Fruit fly (Drosophila melanogaster) whole organism, embryonic: ENCODE results near the gene CG1910.

Experiments used
- ATbp ChIP-seq: fragments of 200-800 bp; sonication (Bioruptor generic); optimal IDR thresholded peaks from 2 replicates; lab custom pipeline; 2017; ENCODE audit warnings: missing biosample characterization, mild to moderate bottlenecking, missing genetic modification characterization, missing genetic modification reagents
- Abd-B ChIP-seq: fragments of 200-800 bp; sonication (Bioruptor generic); optimal IDR thresholded peaks from 2 replicates; lab custom pipeline; 2018; ENCODE audit warnings: missing biosample characterization, mild to moderate bottlenecking, missing genetic modification characterization, moderate library complexity
- Adf1 ChIP-seq: fragments of 200-800 bp; sonication (Bioruptor generic); IDR thresholded peaks from 2 replicates; pipeline ENCODE4 v1.3.6; 2022; ENCODE audit warnings: missing biosample characterization, missing genetic modification characterization
- CG10209 ChIP-seq: fragments of 200-800 bp; sonication (Bioruptor generic); optimal IDR thresholded peaks from 3 replicates; lab custom pipeline; 2017; ENCODE audit warnings: missing biosample characterization, mild to moderate bottlenecking, missing genetic modification characterization, missing genetic modification reagents
- CG11456 ChIP-seq: fragments of 200-800 bp; sonication (Bioruptor generic); IDR thresholded peaks from 3 replicates; pipeline ENCODE4 v1.3.6; 2022; ENCODE audit warnings: missing biosample characterization, missing genetic modification characterization
- CG11723 ChIP-seq: fragments of 200-800 bp; sonication (Bioruptor generic); optimal IDR thresholded peaks from 2 replicates; lab custom pipeline; 2017; ENCODE audit warnings: missing biosample characterization, mild to moderate bottlenecking, missing genetic modification characterization
- CG12391 ChIP-seq: fragments of 200-800 bp; sonication (Bioruptor generic); optimal IDR thresholded peaks from 3 replicates; lab custom pipeline; 2018; ENCODE audit warnings: missing biosample characterization, mild to moderate bottlenecking, missing genetic modification characterization, moderate library complexity
- CG13894 ChIP-seq: fragments of 200-800 bp; sonication (Bioruptor generic); optimal IDR thresholded peaks from 3 replicates; lab custom pipeline; 2018; ENCODE audit warnings: missing biosample characterization, mild to moderate bottlenecking, missing genetic modification characterization, moderate library complexity
- CG14441 ChIP-seq: fragments of 200-800 bp; sonication (Bioruptor generic); IDR thresholded peaks from 2 replicates; pipeline ENCODE4 v1.3.6; 2022; ENCODE audit warnings: missing biosample characterization, missing genetic modification characterization
- CG15269 ChIP-seq: fragments of 200-800 bp; sonication (Bioruptor generic); optimal IDR thresholded peaks from 2 replicates; lab custom pipeline; 2018; ENCODE audit warnings: missing biosample characterization, mild to moderate bottlenecking, missing genetic modification characterization, moderate library complexity
- CG15479 ChIP-seq: fragments of 200-800 bp; sonication (Bioruptor generic); optimal IDR thresholded peaks from 3 replicates; lab custom pipeline; 2019; ENCODE audit warnings: missing biosample characterization, mild to moderate bottlenecking, missing genetic modification characterization, moderate library complexity
- CG16863 ChIP-seq: fragments of 200-800 bp; sonication (Bioruptor generic); optimal IDR thresholded peaks from 3 replicates; lab custom pipeline; 2016; ENCODE audit warnings: missing biosample characterization, missing genetic modification characterization
- CG17361 ChIP-seq: fragments of 200-800 bp; sonication (Bioruptor generic); IDR thresholded peaks from 3 replicates; pipeline ENCODE4 v1.3.6; 2022; ENCODE audit warnings: missing biosample characterization, missing genetic modification characterization
- CG17385 ChIP-seq: fragments of 200-800 bp; sonication (Bioruptor generic); optimal IDR thresholded peaks from 3 replicates; lab custom pipeline; 2018; ENCODE audit warnings: missing biosample characterization, mild to moderate bottlenecking, missing genetic modification characterization
- CG18262 ChIP-seq: fragments of 200-800 bp; optimal IDR thresholded peaks from 3 replicates; lab custom pipeline; 2019; ENCODE audit warnings: missing biosample characterization, mild to moderate bottlenecking, missing genetic modification characterization, moderate library complexity
- CG2712 ChIP-seq: fragments of 200-800 bp; optimal IDR thresholded peaks from 3 replicates; lab custom pipeline; 2019; ENCODE audit warnings: missing biosample characterization, mild to moderate bottlenecking, missing genetic modification characterization, moderate library complexity
- CG30020 ChIP-seq: fragments of 200-800 bp; optimal IDR thresholded peaks from 2 replicates; lab custom pipeline; 2019; ENCODE audit warnings: missing biosample characterization, mild to moderate bottlenecking, missing genetic modification characterization, moderate library complexity
- CG34422 ChIP-seq: fragments of 200-800 bp; sonication (Bioruptor generic); IDR thresholded peaks from 3 replicates; pipeline ENCODE4 v1.3.6; 2022; ENCODE audit warnings: missing biosample characterization, missing genetic modification characterization
- CG4617 ChIP-seq: fragments of 200-800 bp; sonication (Bioruptor generic); optimal IDR thresholded peaks from 3 replicates; lab custom pipeline; 2016; ENCODE audit warnings: missing biosample characterization, missing genetic modification characterization, borderline replicate concordance
- CG4820 ChIP-seq: fragments of 200-800 bp; sonication (Bioruptor generic); optimal IDR thresholded peaks from 3 replicates; lab custom pipeline; 2016; ENCODE audit warnings: missing biosample characterization, missing genetic modification characterization
- CG4854 ChIP-seq: fragments of 200-800 bp; sonication (Bioruptor generic); optimal IDR thresholded peaks from 2 replicates; lab custom pipeline; 2016; ENCODE audit warnings: missing biosample characterization, missing genetic modification characterization, inconsistent platforms
- CG6175 ChIP-seq: fragments of 200-800 bp; sonication (Bioruptor generic); IDR thresholded peaks from 3 replicates; pipeline ENCODE4 v1.3.6; 2022; ENCODE audit warnings: missing biosample characterization, missing genetic modification characterization
- CG7839 ChIP-seq: fragments of 200-800 bp; sonication (Bioruptor generic); optimal IDR thresholded peaks from 3 replicates; lab custom pipeline; 2018; ENCODE audit warnings: missing biosample characterization, mild to moderate bottlenecking, missing genetic modification characterization, moderate library complexity
- CG8281 ChIP-seq: fragments of 200-800 bp; sonication (Bioruptor generic); optimal IDR thresholded peaks from 2 replicates; lab custom pipeline; 2018; ENCODE audit warnings: missing biosample characterization, mild to moderate bottlenecking, missing genetic modification characterization, moderate library complexity
- CG9932 ChIP-seq: fragments of 200-800 bp; sonication (Bioruptor generic); IDR thresholded peaks from 2 replicates; pipeline ENCODE4 v1.3.6; 2022; ENCODE audit warnings: missing biosample characterization, missing genetic modification characterization
- CTCF ChIP-seq: fragments of 200-800 bp; sonication (Bioruptor generic); optimal IDR thresholded peaks from 2 replicates; lab custom pipeline; 2017; ENCODE audit warnings: missing biosample characterization, mild to moderate bottlenecking, missing genetic modification characterization, moderate library complexity
- D19B ChIP-seq: fragments of 200-800 bp; sonication (Bioruptor generic); optimal IDR thresholded peaks from 2 replicates; lab custom pipeline; 2017; ENCODE audit warnings: missing biosample characterization, mild to moderate bottlenecking, missing genetic modification characterization
- Dip3 ChIP-seq: fragments of 200-800 bp; sonication (Bioruptor generic); optimal IDR thresholded peaks from 3 replicates; lab custom pipeline; 2016; ENCODE audit warnings: missing biosample characterization, missing genetic modification characterization
- Dll ChIP-seq: fragments of 200-800 bp; sonication (Bioruptor generic); IDR thresholded peaks from 4 replicates; pipeline ENCODE4 v1.3.6; 2022; ENCODE audit warnings: missing biosample characterization, missing genetic modification characterization; ENCODE audit not compliant: partially characterized antibody
- Dref ChIP-seq: fragments of 200-800 bp; sonication (Bioruptor generic); IDR thresholded peaks from 2 replicates; pipeline ENCODE4 v1.3.6; 2022; ENCODE audit warnings: missing biosample characterization, missing genetic modification characterization
- E2f2 ChIP-seq: fragments of 200-800 bp; sonication (Bioruptor generic); IDR thresholded peaks from 2 replicates; pipeline ENCODE4 v1.3.6; 2022; ENCODE audit warnings: missing biosample characterization, missing genetic modification characterization
- Fer1 ChIP-seq: fragments of 200-800 bp; sonication (Bioruptor generic); optimal IDR thresholded peaks from 2 replicates; lab custom pipeline; 2017; ENCODE audit warnings: missing biosample characterization, mild to moderate bottlenecking, missing genetic modification characterization
- Hr39 ChIP-seq: fragments of >200 bp; optimal IDR thresholded peaks from 2 replicates; lab custom pipeline; 2017
- MESR4 ChIP-seq: fragments of 200-800 bp; sonication (Bioruptor generic); optimal IDR thresholded peaks from 2 replicates; lab custom pipeline; 2018; ENCODE audit warnings: missing biosample characterization, mild to moderate bottlenecking, missing genetic modification characterization, moderate library complexity
- Max ChIP-seq: fragments of 200-800 bp; sonication (Bioruptor generic); optimal IDR thresholded peaks from 2 replicates; lab custom pipeline; 2016; ENCODE audit warnings: missing biosample characterization, mild to moderate bottlenecking, missing genetic modification characterization
- Nf-YA ChIP-seq: fragments of 200-800 bp; sonication (Bioruptor generic); IDR thresholded peaks from 2 replicates; pipeline ENCODE4 v1.3.6; 2022; ENCODE audit warnings: missing biosample characterization, missing genetic modification characterization
- Nf-YC ChIP-seq: fragments of 200-800 bp; optimal IDR thresholded peaks from 3 replicates; lab custom pipeline; 2019; ENCODE audit warnings: missing biosample characterization, mild to moderate bottlenecking, missing genetic modification characterization, moderate library complexity
- NfI ChIP-seq: fragments of 200-800 bp; sonication (Bioruptor generic); optimal IDR thresholded peaks from 3 replicates; lab custom pipeline; 2018; ENCODE audit warnings: missing biosample characterization, mild to moderate bottlenecking, missing genetic modification characterization, moderate library complexity
- ac ChIP-seq: fragments of 200-800 bp; sonication (Bioruptor generic); optimal IDR thresholded peaks from 3 replicates; lab custom pipeline; 2017; ENCODE audit warnings: missing biosample characterization, mild to moderate bottlenecking, missing genetic modification characterization
- chm ChIP-seq: fragments of 200-800 bp; sonication (Bioruptor generic); IDR thresholded peaks from 2 replicates; pipeline ENCODE4 v1.3.6; 2022; ENCODE audit warnings: missing biosample characterization, missing genetic modification characterization
- chn ChIP-seq: fragments of 200-800 bp; sonication (Bioruptor generic); optimal IDR thresholded peaks from 2 replicates; lab custom pipeline; 2016; ENCODE audit warnings: missing biosample characterization, missing genetic modification characterization
- croc ChIP-seq: fragments of 200-800 bp; sonication (Bioruptor generic); conservative IDR thresholded peaks from 3 replicates; pipeline ENCODE4 v1.3.6; 2022; ENCODE audit warnings: missing biosample characterization, missing genetic modification characterization
- dimm ChIP-seq: fragments of 200-800 bp; sonication (Bioruptor generic); IDR thresholded peaks from 2 replicates; pipeline ENCODE4 v1.3.6; 2022; ENCODE audit warnings: missing biosample characterization, missing genetic modification characterization
- ewg ChIP-seq: fragments of 200-800 bp; sonication (Bioruptor generic); optimal IDR thresholded peaks from 3 replicates; lab custom pipeline; 2017; ENCODE audit warnings: mild to moderate bottlenecking, missing biosample characterization, missing genetic modification reagents, missing genetic modification characterization
- grau ChIP-seq: fragments of 200-800 bp; optimal IDR thresholded peaks from 3 replicates; lab custom pipeline; 2019; ENCODE audit warnings: missing biosample characterization, mild to moderate bottlenecking, missing genetic modification characterization, moderate library complexity
- jigr1 ChIP-seq: fragments of 200-800 bp; sonication (Bioruptor generic); IDR thresholded peaks from 3 replicates; pipeline ENCODE4 v1.3.6; 2022; ENCODE audit warnings: missing biosample characterization, missing genetic modification characterization
- ranshi ChIP-seq: fragments of 200-800 bp; sonication (Bioruptor generic); IDR thresholded peaks from 2 replicates; pipeline ENCODE4 v1.3.6; 2022; ENCODE audit warnings: missing biosample characterization, missing genetic modification characterization
- row ChIP-seq: fragments of 200-800 bp; sonication (Bioruptor generic); IDR thresholded peaks from 3 replicates; pipeline ENCODE4 v1.3.6; 2022; ENCODE audit warnings: missing biosample characterization, missing genetic modification characterization
- run ChIP-seq: fragments of 200-800 bp; sonication (Bioruptor generic); optimal IDR thresholded peaks from 3 replicates; lab custom pipeline; 2018; ENCODE audit warnings: missing biosample characterization, mild to moderate bottlenecking, missing genetic modification characterization
- toy ChIP-seq: fragments of 200-800 bp; sonication (Bioruptor generic); IDR thresholded peaks from 2 replicates; pipeline ENCODE4 v1.3.6; 2022; ENCODE audit warnings: missing biosample characterization, missing genetic modification characterization
- tup ChIP-seq: fragments of 200-800 bp; sonication (Bioruptor generic); optimal IDR thresholded peaks from 2 replicates; lab custom pipeline; 2016; ENCODE audit warnings: missing biosample characterization, mild to moderate bottlenecking, missing genetic modification characterization, moderate library complexity

Gene CG1910

DNA sequence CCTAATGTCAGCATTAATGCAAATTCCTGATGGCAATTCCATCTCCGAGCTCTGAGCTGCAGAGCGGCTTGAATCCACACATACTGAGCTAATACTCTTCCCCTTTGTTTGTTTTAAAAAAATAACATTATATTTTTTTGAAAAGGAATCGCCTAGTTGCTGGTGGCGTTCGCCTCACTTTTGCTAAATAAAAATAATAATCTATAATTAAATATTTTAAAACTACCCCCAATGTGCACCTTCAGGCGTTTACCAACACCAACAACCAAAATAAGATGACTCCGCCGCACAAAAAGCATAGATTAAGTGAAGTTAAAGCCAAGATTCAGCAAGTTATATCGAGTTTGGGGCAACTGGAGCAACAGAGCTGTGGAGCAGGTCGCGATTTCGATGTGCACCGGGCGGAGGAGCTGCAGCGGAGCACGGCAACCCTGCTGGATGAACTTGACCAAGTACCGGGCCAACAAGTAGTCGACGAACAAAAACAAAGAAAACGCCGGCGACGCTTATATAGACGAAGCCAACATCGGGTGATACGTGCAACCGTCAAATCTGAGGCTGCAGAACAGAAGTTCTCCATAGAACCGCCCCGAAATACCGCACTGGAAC is 3.3 kb upstream of the CG1910 start, which contains the start of gene CG1896 (continued):
- TF ChIP-seq Fer1 (GFP tag; lab: Kevin White, UChicago) = peak; percentile 50
- TF ChIP-seq CG8281 (tag; lab: Kevin White, UChicago) = no peak
- TF ChIP-seq run = no peak
- no peak for TF ChIP-seq dimm (GFP tag; lab: Robert Waterston, UW)
- TF ChIP-seq Adf1 = no peak
- peak; percentile 44 for TF ChIP-seq CG7839 (tag; lab: Kevin White, UChicago)
- TF ChIP-seq CG11456 = 0 out of 3 replicates have a peak, but pooled peaks have one; percentile 41
- no peak for TF ChIP-seq CG4854
- peak; percentile 52 for TF ChIP-seq NfI
- TF ChIP-seq Max = peak; percentile 30
- TF ChIP-seq CG15479 (GFP tag; lab: Kevin White, UChicago) = no peak
- peak; percentile 19 for TF ChIP-seq D19B (GFP tag; lab: Kevin White, UChicago)
- TF ChIP-seq croc = peak; percentile 28; the same call in 1 of the 3 replicates
- TF ChIP-seq Hr39 (lab: Kevin White, UChicago) = no peak
- TF ChIP-seq CG6175 = no peak
- no peak for TF ChIP-seq ac (GFP tag; lab: Kevin White, UChicago)
- TF ChIP-seq ranshi = peak; percentile 48
- peak; percentile 36 for TF ChIP-seq CG15269 (tag; lab: Kevin White, UChicago)
- peak; percentile 2 for TF ChIP-seq tup (GFP tag; lab: Kevin White, UChicago)
- TF ChIP-seq CTCF (GFP tag; lab: Kevin White, UChicago) = peak; percentile 4
- no peak for TF ChIP-seq E2f2 (GFP tag; lab: Robert Waterston, UW)
- TF ChIP-seq MESR4 (GFP tag; lab: Kevin White, UChicago) = peak; percentile 45
- TF ChIP-seq Nf-YC (tag; lab: Kevin White, UChicago) = no peak
- TF ChIP-seq Dll (GFP tag; lab: Robert Waterston, UW) = no peak
- TF ChIP-seq Dref = no peak
- TF ChIP-seq row (GFP tag; lab: Robert Waterston, UW) = peak; percentile 67
- peak; percentile 40 for TF ChIP-seq CG4617 (GFP tag; lab: Kevin White, UChicago)
- peak; percentile 48; the same call in 1 of the 2 replicates for TF ChIP-seq CG9932 (GFP tag; lab: Robert Waterston, UW)
- TF ChIP-seq CG2712 (tag; lab: Kevin White, UChicago) = peak; percentile 55
- peak; percentile 50 for TF ChIP-seq CG17385 (GFP tag; lab: Kevin White, UChicago)
- peak; percentile 46; the same call in 1 of the 2 replicates for TF ChIP-seq CG14441 (GFP tag; lab: Robert Waterston, UW)
- peak; percentile 49 for TF ChIP-seq CG10209 (GFP tag; lab: Kevin White, UChicago)
- TF ChIP-seq CG12391 = peak; percentile 49
- TF ChIP-seq Abd-B = peak; percentile 1
- TF ChIP-seq CG13894 (tag; lab: Kevin White, UChicago) = no peak
- no peak for TF ChIP-seq CG11723 (GFP tag; lab: Kevin White, UChicago)
- TF ChIP-seq toy = no peak
- TF ChIP-seq CG16863 (GFP tag; lab: Kevin White, UChicago) = no peak
- peak; percentile 42; the same call in 1 of the 3 replicates for TF ChIP-seq CG34422
- peak; percentile 29 for TF ChIP-seq grau
- peak; percentile 26 for TF ChIP-seq ewg (GFP tag; lab: Kevin White, UChicago)
- no peak for TF ChIP-seq chn (GFP tag; lab: Kevin White, UChicago)
- TF ChIP-seq CG4820 (GFP tag; lab: Kevin White, UChicago) = peak; percentile 5
- peak; percentile 48 for TF ChIP-seq CG18262 (tag; lab: Kevin White, UChicago)
- peak; percentile 30; the same call in 1 of the 2 replicates for TF ChIP-seq Nf-YA
- no peak for TF ChIP-seq jigr1 (GFP tag; lab: Robert Waterston, UW)
- TF ChIP-seq Dip3 (GFP tag; lab: Kevin White, UChicago) = peak; percentile 28
- peak; percentile 6 for TF ChIP-seq ATbp (GFP tag; lab: Kevin White, UChicago)
- 0 out of 2 replicates have a peak, but pooled peaks have one; percentile 39 for TF ChIP-seq chm (GFP tag; lab: Robert Waterston, UW)
- no peak for TF ChIP-seq CG30020
- peak; percentile 40; the same call in 1 of the 3 replicates for TF ChIP-seq CG17361 (GFP tag; lab: Robert Waterston, UW)
